Worm (Caenorhabditis elegans): ENCODE measurements around the gene T27E9.2.

Gene T27E9.2

DNA sequence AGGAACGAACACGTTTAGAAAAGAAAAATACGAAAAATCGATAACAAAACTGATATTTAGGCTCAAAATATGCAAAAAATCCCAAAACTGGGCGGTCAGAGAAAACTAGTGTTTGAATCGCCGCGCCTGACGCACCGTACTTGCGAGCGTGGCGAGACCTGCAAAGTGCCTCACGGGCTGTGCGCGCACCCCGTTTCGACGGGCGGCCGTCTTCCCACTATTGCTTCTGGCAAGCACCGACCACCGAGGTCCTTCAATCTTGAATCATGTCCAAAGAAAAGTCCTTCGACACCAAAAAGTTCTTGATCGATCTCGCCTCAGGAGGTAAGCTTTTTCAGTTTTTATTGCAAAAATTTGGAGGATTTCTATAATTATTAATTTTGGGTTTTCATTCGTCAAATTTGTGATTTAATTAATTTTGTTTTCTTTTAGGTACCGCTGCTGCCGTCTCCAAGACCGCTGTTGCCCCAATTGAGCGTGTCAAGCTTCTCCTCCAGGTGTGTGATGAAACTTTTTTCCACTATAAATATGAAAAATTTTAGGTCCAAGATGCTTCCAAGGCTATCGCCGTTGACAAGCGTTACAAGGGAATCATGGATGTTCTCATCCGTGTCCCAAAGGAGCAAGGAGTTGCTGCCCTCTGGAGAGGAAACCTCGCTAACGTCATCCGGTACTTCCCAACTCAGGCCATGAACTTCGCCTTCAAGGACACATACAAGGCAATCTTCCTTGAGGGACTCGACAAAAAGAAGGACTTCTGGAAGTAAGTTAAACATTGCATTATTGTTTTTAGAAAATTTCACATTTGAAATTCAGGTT lies 790 bp upstream of the T27E9.2 start, which contains the start of gene ant-1.1:
ant-1.1 (plus strand) TSS at position 199 of the 819 bp plus-strand sequence.
- no peak for TF ChIP-seq unc-62 (GFP tag; optimal IDR thresholded peaks at IDR 0.05)

DNA sequence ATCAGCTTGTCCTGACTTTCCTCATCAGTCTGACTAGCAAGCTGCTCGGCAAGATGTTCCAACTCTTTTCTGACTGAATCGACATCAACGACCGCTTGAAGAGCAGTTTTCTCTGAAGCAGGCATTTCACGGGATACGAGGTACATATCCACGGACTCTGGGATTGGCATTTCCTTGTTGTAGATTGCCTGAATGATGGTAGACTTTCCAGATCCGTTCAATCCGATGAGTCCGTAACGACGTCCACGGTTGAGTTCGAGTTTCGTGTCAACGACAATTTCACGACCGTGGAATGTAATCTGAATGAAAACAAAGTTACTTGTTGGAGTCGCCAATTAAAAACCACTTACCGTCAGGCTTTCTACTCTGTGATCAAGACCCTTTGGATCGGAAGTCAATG lies 849 bp downstream of the T27E9.2 start:
- TF ChIP-seq unc-62 (GFP tag; optimal IDR thresholded peaks at IDR 0.05): no peak

ce11 chrIII:13458978-13459596 lies 3.3 kb downstream of the T27E9.2 start, which contains the start of gene tag-164:
Gene tag-164, plus strand, starts transcription at chrIII:13459546.
- no peak for TF ChIP-seq unc-62 (GFP tag; optimal IDR thresholded peaks at IDR 0.05)

DNA sequence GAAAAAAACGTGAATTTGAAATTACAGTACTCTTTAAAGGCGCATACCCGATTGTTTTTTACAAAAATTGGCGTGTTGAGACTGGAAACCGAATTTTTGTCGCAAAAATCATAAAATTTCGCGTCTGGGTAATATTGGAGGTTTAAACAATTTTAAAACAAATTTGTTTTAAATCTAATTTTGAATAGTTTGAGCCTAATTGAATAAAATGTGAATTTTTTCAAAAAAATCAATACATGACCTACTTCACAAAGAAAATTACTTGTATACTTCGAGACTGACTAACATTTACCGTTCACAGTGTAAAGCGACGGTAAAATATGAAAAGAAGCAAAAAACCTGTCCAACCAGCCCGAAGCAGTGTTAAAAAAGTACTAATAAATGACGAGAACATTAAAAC lies 5.1 kb downstream of the T27E9.2 start:
- TF ChIP-seq unc-62 (GFP tag; optimal IDR thresholded peaks at IDR 0.05): no peak

DNA sequence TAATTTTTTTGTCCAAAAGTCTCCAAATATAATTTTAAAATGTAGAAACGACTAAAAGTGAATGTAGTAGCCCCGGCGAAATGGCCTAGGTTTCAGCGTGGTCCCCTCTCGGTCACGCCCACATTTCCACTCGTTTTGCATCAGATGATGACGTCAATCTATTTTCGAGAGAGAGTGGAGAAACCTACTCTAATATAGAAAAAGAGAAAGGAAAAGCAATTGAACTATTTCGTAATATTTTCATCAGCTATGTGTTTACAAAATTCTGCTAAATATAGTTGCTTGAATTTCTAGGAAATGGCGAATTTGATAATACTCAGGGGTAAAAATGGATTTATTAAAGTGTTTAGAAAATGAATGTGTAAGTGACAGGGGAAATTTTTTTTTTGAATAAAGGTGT lies 6.6 kb downstream of the T27E9.2 start:
- TF ChIP-seq unc-62 (GFP tag; optimal IDR thresholded peaks at IDR 0.05): no peak

DNA sequence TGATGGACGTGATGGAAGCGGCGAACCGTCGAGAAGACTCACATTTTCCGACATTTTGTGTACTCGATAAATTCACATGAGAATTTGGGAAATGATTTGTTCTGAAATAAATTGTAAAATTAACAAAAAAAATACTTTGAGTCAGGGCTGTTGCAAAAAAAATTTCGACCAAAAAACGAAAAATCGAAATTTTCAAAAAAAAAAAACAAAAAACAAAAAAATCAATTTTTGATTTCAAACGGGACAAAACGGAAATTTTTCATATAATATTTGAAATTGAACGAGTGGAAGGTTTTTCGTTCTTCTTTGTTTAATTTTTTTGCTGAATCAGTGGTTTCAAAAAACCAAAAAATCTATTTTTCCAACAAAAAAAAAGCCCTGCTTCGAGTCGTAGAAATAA lies 7.2 kb downstream of the T27E9.2 start, which contains the start of gene cua-1:
cua-1 (minus strand) TSS at position 101 of the 400 bp plus-strand sequence.
- TF ChIP-seq unc-62 (GFP tag; optimal IDR thresholded peaks at IDR 0.05): no peak

- TF ChIP-seq unc-62 (GFP tag; optimal IDR thresholded peaks at IDR 0.05): no peak
Measured at ce11 chrIII:13452824-13453223, 9.6 kb downstream of the T27E9.2 start.

DNA sequence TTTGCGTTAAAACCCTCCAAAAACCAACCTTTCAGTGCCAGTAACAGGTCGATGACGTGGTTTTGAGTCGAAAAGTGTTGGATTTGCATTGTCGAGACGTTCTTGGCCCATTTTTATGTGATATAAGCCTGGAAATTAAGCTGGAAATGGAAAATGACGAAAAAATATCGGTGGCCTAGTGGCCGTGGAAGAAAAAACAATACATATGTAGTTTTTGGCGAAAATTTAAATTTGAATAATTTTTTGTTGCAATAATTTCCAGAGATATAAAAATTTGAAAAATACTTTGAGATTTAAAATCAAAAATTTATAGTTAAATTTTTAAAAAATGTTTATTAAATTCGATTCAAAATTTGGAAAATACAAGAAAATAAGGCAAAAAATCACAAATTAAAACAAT lies 23.0 kb downstream of the T27E9.2 start, which contains the start of gene ciao-2B:
ciao-2B (minus strand) TSS at position 130 of the 400 bp plus-strand sequence.
- no peak for TF ChIP-seq unc-62 (GFP tag; optimal IDR thresholded peaks at IDR 0.05)

DNA sequence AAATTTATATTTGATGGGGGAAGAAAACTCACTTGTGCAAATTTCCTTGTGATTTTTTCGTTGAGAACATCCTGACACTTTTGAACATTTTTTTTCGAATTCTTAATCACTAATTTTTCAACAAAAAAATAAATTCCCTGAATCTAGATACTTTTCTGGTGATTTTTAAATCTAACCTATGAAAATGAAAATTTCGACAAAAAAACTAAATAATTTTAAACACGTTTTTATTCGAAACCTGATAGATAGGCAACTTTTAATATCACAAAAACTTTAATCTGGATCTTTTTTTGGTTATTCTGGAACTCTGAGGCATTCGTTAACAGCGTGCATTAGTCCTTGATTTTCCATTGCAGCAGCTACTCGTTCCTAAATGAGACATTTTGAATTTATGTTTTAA lies 25.5 kb downstream of the T27E9.2 start, which contains the start of gene F45G2.9:
F45G2.9 (minus strand) TSS at position 101 of the 400 bp plus-strand sequence.
- TF ChIP-seq unc-62 (GFP tag; optimal IDR thresholded peaks at IDR 0.05): no peak

- TF ChIP-seq unc-62 (GFP tag; optimal IDR thresholded peaks at IDR 0.05): no peak
Measured at ce11 chrIII:13435570-13435969, 26.8 kb downstream of the T27E9.2 start, which contains the start of gene F45G2.8. Gene F45G2.8, minus strand, starts transcription at chrIII:13435670.

DNA sequence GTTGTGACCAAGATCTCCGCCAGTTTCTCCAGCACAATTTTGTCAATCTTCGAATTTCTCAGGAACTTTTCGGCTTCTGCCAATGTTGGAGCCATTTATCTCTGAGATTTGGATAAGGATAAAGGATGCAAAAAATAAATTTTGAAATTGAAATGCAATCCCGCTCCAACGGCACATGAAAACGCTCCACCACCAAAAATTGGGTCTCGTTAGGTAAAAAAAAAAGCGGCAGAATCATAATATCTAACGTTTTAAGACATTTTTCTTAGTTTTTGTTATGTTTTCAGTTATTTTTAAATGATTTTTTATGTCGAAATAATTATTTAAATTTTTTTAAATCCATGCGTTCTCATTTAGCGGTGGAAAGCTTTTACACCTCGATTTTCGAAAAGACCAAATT lies 28.0 kb downstream of the T27E9.2 start, which contains the start of gene F45G2.7:
F45G2.7 (minus strand) TSS at position 101 of the 400 bp plus-strand sequence.
- no peak for TF ChIP-seq unc-62 (GFP tag; optimal IDR thresholded peaks at IDR 0.05)

DNA sequence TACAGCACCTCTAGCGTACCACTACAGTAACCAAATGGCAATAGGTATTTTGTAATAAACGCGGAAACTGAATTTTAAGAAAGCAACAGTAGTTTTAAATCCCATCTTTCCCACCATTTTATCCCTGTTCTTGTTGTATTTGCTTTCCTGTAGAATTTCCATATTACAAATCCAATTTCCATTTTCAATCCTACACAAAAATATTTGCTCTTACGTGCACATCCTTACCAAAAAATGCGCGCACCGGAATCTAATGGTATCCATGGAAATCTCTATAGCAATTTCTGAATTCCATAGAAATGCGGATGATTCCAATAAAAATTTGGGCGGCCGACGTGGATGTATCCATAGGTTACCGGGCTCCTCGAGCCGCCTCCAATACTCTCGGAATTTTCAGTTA lies 32.2 kb downstream of the T27E9.2 start, which contains the start of gene trf-1:
trf-1 (plus strand) TSS at position 301 of the 400 bp plus-strand sequence.
- no peak for TF ChIP-seq unc-62 (GFP tag; optimal IDR thresholded peaks at IDR 0.05)

DNA sequence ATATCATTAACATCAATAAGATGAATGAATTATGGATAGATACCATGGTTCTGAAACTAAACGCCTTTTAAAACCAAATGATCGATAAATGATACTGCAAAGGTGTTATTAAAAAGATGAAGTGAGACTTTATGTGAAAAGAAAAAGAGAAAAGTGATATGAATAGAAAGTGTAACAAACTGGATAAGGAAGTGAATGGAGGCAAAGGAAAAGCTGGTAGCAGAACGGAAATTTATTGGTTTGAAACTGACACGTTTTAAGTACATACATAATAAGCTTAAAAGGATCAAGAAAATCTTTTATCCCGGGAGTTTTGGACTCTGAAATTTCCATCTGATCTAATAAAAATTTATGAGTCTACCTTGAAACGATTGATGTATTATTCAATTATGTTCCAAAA lies 32.7 kb downstream of the T27E9.2 start, which contains the start of gene bli-5:
bli-5 (minus strand) TSS at position 101 of the 400 bp plus-strand sequence.
- TF ChIP-seq unc-62 (GFP tag; optimal IDR thresholded peaks at IDR 0.05): no peak

DNA sequence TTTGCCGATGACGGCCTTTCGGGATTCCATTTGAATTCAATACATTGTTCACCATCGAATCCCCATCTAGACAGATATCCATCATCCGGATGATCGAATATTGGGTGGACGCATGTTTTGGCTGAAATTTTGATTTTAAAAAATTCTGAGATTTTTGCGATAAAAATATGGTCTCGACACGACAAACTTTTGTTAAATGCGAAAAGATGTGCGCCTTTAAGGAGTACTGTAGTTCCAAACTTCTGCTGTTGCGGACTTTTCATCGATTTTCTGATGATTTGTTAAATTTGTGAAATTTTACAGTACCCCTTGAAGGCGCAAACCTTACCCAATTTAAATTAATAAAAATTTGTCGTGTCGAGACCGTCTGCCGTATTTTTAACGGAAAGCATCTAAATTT lies 34.6 kb downstream of the T27E9.2 start:
- no peak for TF ChIP-seq unc-62 (GFP tag; optimal IDR thresholded peaks at IDR 0.05)

- TF ChIP-seq unc-62 (GFP tag; optimal IDR thresholded peaks at IDR 0.05): no peak
Measured at ce11 chrIII:13426036-13426435, 36.3 kb downstream of the T27E9.2 start, which contains the start of gene cope-1. Gene cope-1, plus strand, starts transcription at chrIII:13426264.

DNA sequence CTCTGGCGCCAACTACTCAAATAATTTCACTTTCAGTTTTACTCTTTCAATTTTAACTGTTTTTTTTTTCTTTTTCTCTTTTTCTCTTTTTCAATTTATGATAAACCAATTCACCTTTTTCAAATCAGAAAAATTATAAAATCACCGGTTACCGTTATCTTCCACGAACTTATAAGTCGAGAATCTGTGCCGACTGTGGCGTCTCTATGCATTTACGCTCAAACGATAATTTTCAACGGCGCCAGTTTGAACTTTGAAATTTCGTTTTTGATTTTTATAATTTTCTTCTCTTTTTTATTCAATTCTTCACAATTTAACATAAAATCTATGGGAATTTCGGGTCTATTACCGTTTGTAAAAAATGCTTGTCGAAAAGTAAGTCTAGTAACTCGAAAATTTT lies 39.0 kb downstream of the T27E9.2 start, which contains the start of gene exo-1:
exo-1 (plus strand) TSS at position 101 of the 400 bp plus-strand sequence.
- no peak for TF ChIP-seq unc-62 (GFP tag; optimal IDR thresholded peaks at IDR 0.05)
